Fruit fly (Drosophila melanogaster): ENCODE data around the gene alpha-Est10.

Gene alpha-Est10

DNA sequence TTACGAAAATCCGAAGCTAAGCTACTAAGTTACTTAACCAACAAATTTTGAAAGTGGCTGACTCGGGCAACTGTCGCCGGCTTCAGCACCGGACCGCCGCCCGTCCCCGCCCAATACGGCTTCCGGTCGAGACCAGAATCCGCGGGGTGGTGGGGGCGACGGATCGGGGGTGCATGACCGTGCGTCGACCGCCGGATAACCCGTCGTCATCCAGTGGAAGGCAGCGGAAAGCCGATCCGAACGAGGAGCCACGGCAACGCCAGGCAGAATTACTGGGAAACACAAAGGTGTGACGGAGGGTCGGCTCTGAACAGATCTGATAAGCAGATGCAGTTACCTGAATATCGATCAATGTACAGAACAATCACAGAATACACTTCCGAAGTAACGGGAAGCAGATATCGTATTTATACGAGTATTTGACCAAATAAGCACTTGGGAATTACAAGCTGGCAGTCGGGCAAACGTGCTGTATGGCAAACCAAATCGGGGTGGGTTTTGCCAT lies 19.0 kb downstream of the alpha-Est10 start (continued):
- TF ChIP-seq CG9932 (GFP tag; IDR thresholded peaks at IDR 0.05) (peak; percentile 63), MTF-1 (GFP tag; optimal IDR thresholded peaks at IDR 0.05; ENCODE audit: borderline replicate concordance) (peak; percentile 58), Hmr (GFP tag; optimal IDR thresholded peaks at IDR 0.05) (peak; percentile 73), Dek (tag; optimal IDR thresholded peaks at IDR 0.05) (no peak), Tbp (GFP tag; optimal IDR thresholded peaks at IDR 0.05) (peak; percentile 100), jumu (GFP tag; optimal IDR thresholded peaks at IDR 0.05) (peak; percentile 74), luna (GFP tag; optimal IDR thresholded peaks at IDR 0.05) (no peak), gem (tag; optimal IDR thresholded peaks at IDR 0.05) (no peak), CG12769 (tag; optimal IDR thresholded peaks at IDR 0.05) (peak; percentile 99), CG15601 (tag; optimal IDR thresholded peaks at IDR 0.05) (peak; percentile 70), HLHmδ (GFP tag; optimal IDR thresholded peaks at IDR 0.05) (peak; percentile 97), Hey (tag; optimal IDR thresholded peaks at IDR 0.05) (peak; percentile 94), kay (GFP tag; optimal IDR thresholded peaks at IDR 0.05) (no peak), amos (GFP tag; IDR thresholded peaks at IDR 0.05; ENCODE audit: partially characterized antibody) (peak; percentile 97), TFAM (GFP tag; optimal IDR thresholded peaks at IDR 0.05) (peak; percentile 2), CG4730 (GFP tag; IDR thresholded peaks at IDR 0.05) (0 out of 2 replicates have a peak, but pooled peaks have one; percentile 11), gfzf (GFP tag; optimal IDR thresholded peaks at IDR 0.05) (no peak), CG3847 (GFP tag; IDR thresholded peaks at IDR 0.05) (peak; percentile 58; the same call in 1 of the 2 replicates), CG8290 (GFP tag; optimal IDR thresholded peaks at IDR 0.05) (peak; percentile 62), CG8290 (tag; optimal IDR thresholded peaks at IDR 0.05) (peak; percentile 31 to 94), CG8944 (GFP tag; optimal IDR thresholded peaks at IDR 0.05) (peak; percentile 59), CG16813 (GFP tag; IDR thresholded peaks at IDR 0.05; ENCODE audit: partially characterized antibody) (peak; percentile 97), dati (GFP tag; IDR thresholded peaks at IDR 0.05) (no peak), Ets97D (GFP tag; optimal IDR thresholded peaks at IDR 0.05) (peak; percentile 71), gcm (GFP tag; optimal IDR thresholded peaks at IDR 0.05) (peak; percentile 24), CoRest (tag; optimal IDR thresholded peaks at IDR 0.05) (peak; percentile 57), CG10431 (GFP tag; optimal IDR thresholded peaks at IDR 0.05) (peak; percentile 85), PHDP (tag; optimal IDR thresholded peaks at IDR 0.05) (peak; percentile 66), Ets65A (GFP tag) (peak; percentile 22), CG2875 (GFP tag; optimal IDR thresholded peaks at IDR 0.05) (peak; percentile 44), insv (GFP tag; optimal IDR thresholded peaks at IDR 0.05) (peak in 1 of 2 experiments; percentile 69), Spps (tag; optimal IDR thresholded peaks at IDR 0.05) (peak; percentile 17), stwl (tag; optimal IDR thresholded peaks at IDR 0.05) (no peak), gce (GFP tag; IDR thresholded peaks at IDR 0.05) (peak; percentile 80; the same call in 2 of the 3 replicates), croc (GFP tag; conservative IDR thresholded peaks at IDR 0.05) (no peak), Asciz (GFP tag; optimal IDR thresholded peaks at IDR 0.05) (peak; percentile 11), Sox100B (GFP tag; optimal IDR thresholded peaks at IDR 0.05) (no peak), ewg (GFP tag; optimal IDR thresholded peaks at IDR 0.05) (peak; percentile 7), tap (tag; optimal IDR thresholded peaks at IDR 0.05) (peak; percentile 65), ato (GFP tag; IDR thresholded peaks at IDR 0.05; ENCODE audit: partially characterized antibody) (peak; percentile 95), Camta (GFP tag; optimal IDR thresholded peaks at IDR 0.05) (peak; percentile 38), CG12219 (GFP tag; optimal IDR thresholded peaks at IDR 0.05) (peak; percentile 81), HLH3B (GFP tag; IDR thresholded peaks at IDR 0.05) (peak; percentile 47; the same call in 1 of the 2 replicates), Bteb2 (GFP tag; optimal IDR thresholded peaks at IDR 0.05) (no peak), salm (tag; optimal IDR thresholded peaks at IDR 0.05) (peak; percentile 62), Opbp (GFP tag; IDR thresholded peaks at IDR 0.05; ENCODE audit: partially characterized antibody) (peak; percentile 99), fd96Cb (tag; optimal IDR thresholded peaks at IDR 0.05) (no peak), D19A (tag; optimal IDR thresholded peaks at IDR 0.05) (peak; percentile 57), Rx (GFP tag; IDR thresholded peaks at IDR 0.05) (peak; percentile 39; the same call in 1 of the 2 replicates), CG4707 (GFP tag; optimal IDR thresholded peaks at IDR 0.05) (peak; percentile 78)
